Worm (Caenorhabditis elegans): Measurements from ENCODE around the gene F01D5.10.

The F01D5.10 gene

ce11 chrII:14055717-14056116, 34.6 kb upstream of the F01D5.10 start:
- TF ChIP-seq lin-39 (tag; optimal IDR thresholded peaks at IDR 0.05) = no peak
- peak; percentile 88 for TF ChIP-seq fos-1 (tag; optimal IDR thresholded peaks at IDR 0.05)
- TF ChIP-seq elt-1 (tag; optimal IDR thresholded peaks at IDR 0.05) = no peak
- TF ChIP-seq ztf-4 (tag; optimal IDR thresholded peaks at IDR 0.05) = no peak
- no peak for TF ChIP-seq C34F6.9 (tag; optimal IDR thresholded peaks at IDR 0.05)
- TF ChIP-seq sma-9 (GFP tag; optimal IDR thresholded peaks at IDR 0.05) = peak; percentile 2
- TF ChIP-seq sma-9 (tag; optimal IDR thresholded peaks at IDR 0.05) = no peak
- no peak for TF ChIP-seq nhr-11 (tag; optimal IDR thresholded peaks at IDR 0.05)
- TF ChIP-seq R02D3.7 (tag; optimal IDR thresholded peaks at IDR 0.05) = no peak
- TF ChIP-seq Y55F3AM.14 (GFP tag; optimal IDR thresholded peaks at IDR 0.05) = no peak
- TF ChIP-seq unc-39 (tag; optimal IDR thresholded peaks at IDR 0.05) = no peak
- no peak for TF ChIP-seq lsy-2 (tag; optimal IDR thresholded peaks at IDR 0.05)
- TF ChIP-seq ama-1 (optimal IDR thresholded peaks at IDR 0.05) = no peak
- TF ChIP-seq unc-55 (GFP tag; optimal IDR thresholded peaks at IDR 0.05) = no peak

- TF ChIP-seq nhr-6 (tag; optimal IDR thresholded peaks at IDR 0.05) = no peak
- TF ChIP-seq egl-27 (tag; optimal IDR thresholded peaks at IDR 0.05) = no peak
Measured at ce11 chrII:14053141-14053540, 32.0 kb upstream of the F01D5.10 start.

- no peak for TF ChIP-seq nhr-11 (tag; optimal IDR thresholded peaks at IDR 0.05)
- TF ChIP-seq peb-1 (tag; optimal IDR thresholded peaks at IDR 0.05) = no peak
- no peak for TF ChIP-seq sem-4 (tag; optimal IDR thresholded peaks at IDR 0.05)
Measured at ce11 chrII:14052204-14052603, 31.1 kb upstream of the F01D5.10 start, which contains the start of gene daf-5. TSS of gene daf-5 (minus strand) at chrII:14052304.

- TF ChIP-seq nhr-25 (tag; optimal IDR thresholded peaks at IDR 0.05) (no peak), fos-1 (tag; optimal IDR thresholded peaks at IDR 0.05) (peak; percentile 51), dmd-4 (tag; optimal IDR thresholded peaks at IDR 0.05) (no peak), nhr-21 (tag; optimal IDR thresholded peaks at IDR 0.05) (peak; percentile 7), mbf-1 (tag; optimal IDR thresholded peaks at IDR 0.05) (no peak), lin-39 (tag; optimal IDR thresholded peaks at IDR 0.05) (no peak), elt-3 (tag; optimal IDR thresholded peaks at IDR 0.05) (no peak), snpc-4 (tag; optimal IDR thresholded peaks at IDR 0.05) (peak; percentile 35)
Measured at ce11 chrII:14051474-14051934, 30.4 kb upstream of the F01D5.10 start.

ce11 chrII:14050506-14050905, 29.4 kb upstream of the F01D5.10 start:
- peak; percentile 1 for TF ChIP-seq nhr-77 (tag; optimal IDR thresholded peaks at IDR 0.05)
- peak; percentile 8 for TF ChIP-seq mab-5 (tag; optimal IDR thresholded peaks at IDR 0.05)
- TF ChIP-seq sma-9 (GFP tag; optimal IDR thresholded peaks at IDR 0.05) = peak; percentile 90
- no peak for TF ChIP-seq sma-9 (tag; optimal IDR thresholded peaks at IDR 0.05)
- peak; percentile 62 for TF ChIP-seq nhr-21 (tag; optimal IDR thresholded peaks at IDR 0.05)
- peak; percentile 56 for TF ChIP-seq lin-13 (GFP tag; optimal IDR thresholded peaks at IDR 0.05)
- no peak for TF ChIP-seq lin-11 (tag; optimal IDR thresholded peaks at IDR 0.05)
- TF ChIP-seq unc-55 (GFP tag; optimal IDR thresholded peaks at IDR 0.05) = no peak
- no peak for TF ChIP-seq dmd-4 (tag; optimal IDR thresholded peaks at IDR 0.05)
- peak; percentile 54 for TF ChIP-seq C34F6.9 (tag; optimal IDR thresholded peaks at IDR 0.05)
- TF ChIP-seq nhr-129 (tag; optimal IDR thresholded peaks at IDR 0.05) = peak; percentile 81
- TF ChIP-seq gmeb-1 (tag; optimal IDR thresholded peaks at IDR 0.05) = peak; percentile 58
- TF ChIP-seq ztf-4 (tag; optimal IDR thresholded peaks at IDR 0.05) = peak; percentile 37
- TF ChIP-seq crh-2 (tag; optimal IDR thresholded peaks at IDR 0.05) = peak; percentile 53
- peak; percentile 84 for TF ChIP-seq F13H6.1 (tag; optimal IDR thresholded peaks at IDR 0.05)
- no peak for TF ChIP-seq elt-1 (tag; optimal IDR thresholded peaks at IDR 0.05)
- TF ChIP-seq aly-2 (tag; optimal IDR thresholded peaks at IDR 0.05) = no peak
- no peak for TF ChIP-seq nhr-6 (tag; optimal IDR thresholded peaks at IDR 0.05)
- no peak for TF ChIP-seq skn-1 (tag; optimal IDR thresholded peaks at IDR 0.05)
- TF ChIP-seq sem-4 (tag; optimal IDR thresholded peaks at IDR 0.05) = no peak
- TF ChIP-seq sma-3 (GFP tag; optimal IDR thresholded peaks at IDR 0.05) = peak; percentile 66
- no peak for TF ChIP-seq ceh-82 (tag; optimal IDR thresholded peaks at IDR 0.05)
- peak in 1 of 2 experiments; percentile 66 for TF ChIP-seq lsy-2 (tag; optimal IDR thresholded peaks at IDR 0.05)
- TF ChIP-seq ceh-16 (tag; optimal IDR thresholded peaks at IDR 0.05) = peak; percentile 47
- peak; percentile 56 for TF ChIP-seq egl-27 (tag; optimal IDR thresholded peaks at IDR 0.05)
- peak; percentile 83 for TF ChIP-seq nhr-25 (tag; optimal IDR thresholded peaks at IDR 0.05)
- peak in 1 of 2 experiments; percentile 22 for TF ChIP-seq mdl-1 (tag; optimal IDR thresholded peaks at IDR 0.05)
- TF ChIP-seq nhr-23 (tag; optimal IDR thresholded peaks at IDR 0.05) = no peak
- no peak for TF ChIP-seq unc-39 (tag; optimal IDR thresholded peaks at IDR 0.05)
- no peak for TF ChIP-seq ztf-11 (tag; optimal IDR thresholded peaks at IDR 0.05)
- TF ChIP-seq alr-1 (tag; optimal IDR thresholded peaks at IDR 0.05) = no peak
- no peak for TF ChIP-seq ama-1 (optimal IDR thresholded peaks at IDR 0.05)
- TF ChIP-seq blmp-1 (tag; optimal IDR thresholded peaks at IDR 0.05; ENCODE audit: insufficient read depth) = peak; percentile 51
- TF ChIP-seq R02D3.7 (tag; optimal IDR thresholded peaks at IDR 0.05) = no peak
- no peak for TF ChIP-seq nhr-237 (tag; optimal IDR thresholded peaks at IDR 0.05)
- peak; percentile 44 for TF ChIP-seq fos-1 (tag; optimal IDR thresholded peaks at IDR 0.05)

Measured in whole organism, L2 larva.